Fruit fly (Drosophila melanogaster): Measurements from ENCODE around the gene dac.

Gene dac

DNA sequence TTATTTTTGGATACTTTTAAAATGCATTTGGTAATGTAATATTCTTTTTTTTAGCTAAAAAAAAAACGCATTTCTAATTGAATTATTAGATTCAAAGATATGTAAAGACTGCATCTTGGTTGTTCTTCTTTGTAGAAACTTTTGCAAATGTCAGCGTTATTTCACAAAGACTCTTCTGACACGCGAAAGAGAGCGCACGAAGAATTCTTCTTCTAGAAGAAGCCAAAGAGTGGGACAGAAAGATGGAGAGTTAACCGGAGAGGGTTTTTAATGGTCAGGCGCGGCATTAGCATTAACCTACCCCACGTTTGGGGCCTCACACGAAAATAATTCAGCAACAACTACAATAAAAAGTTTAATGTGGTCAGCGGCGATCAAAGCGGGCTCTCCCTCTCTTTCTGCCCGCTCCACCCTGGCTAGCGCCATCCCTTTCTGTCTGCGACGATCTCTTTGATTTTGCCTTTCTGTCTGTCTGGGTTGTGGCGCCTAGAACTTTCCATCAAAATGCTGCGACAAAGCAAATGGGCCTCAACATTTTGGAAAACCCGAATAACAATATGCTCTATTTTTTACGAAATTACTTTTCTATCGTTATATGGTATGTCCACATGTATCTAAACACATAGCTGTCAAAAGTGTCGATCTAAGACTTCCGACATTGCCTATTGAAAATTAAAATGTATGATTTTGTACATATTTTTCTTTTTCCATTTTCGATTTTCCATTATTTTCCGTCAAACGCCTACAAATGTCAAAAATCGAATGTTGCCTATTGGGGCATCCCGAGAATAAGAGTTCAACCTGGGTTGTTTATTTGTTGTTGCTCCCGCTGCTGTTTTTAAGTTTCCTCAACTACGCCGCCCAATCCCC lies 34.9 kb upstream of the dac start (continued):
- TF ChIP-seq fd3F (GFP tag; optimal IDR thresholded peaks at IDR 0.05) (no peak), Nf-YA (GFP tag; IDR thresholded peaks at IDR 0.05) (no peak), Bdp1 (GFP tag; optimal IDR thresholded peaks at IDR 0.05) (no peak), Nf-YB (GFP tag; optimal IDR thresholded peaks at IDR 0.05) (no peak), Stat92E (GFP tag; optimal IDR thresholded peaks at IDR 0.05) (no peak), CG34422 (GFP tag; IDR thresholded peaks at IDR 0.05) (no peak), ind (GFP tag; optimal IDR thresholded peaks at IDR 0.05) (peak; percentile 9), nerfin-2 (GFP tag; IDR thresholded peaks at IDR 0.05; ENCODE audit: partially characterized antibody) (0 out of 2 replicates have a peak, but pooled peaks have one; percentile 7), CG4854 (GFP tag; optimal IDR thresholded peaks at IDR 0.05) (no peak), Ptx1 (GFP tag; IDR thresholded peaks at IDR 0.05) (no peak), ato (GFP tag; IDR thresholded peaks at IDR 0.05; ENCODE audit: partially characterized antibody) (no peak), TFAM (GFP tag; optimal IDR thresholded peaks at IDR 0.05) (no peak), CG31365 (tag; optimal IDR thresholded peaks at IDR 0.05) (no peak), bbx (GFP tag; IDR thresholded peaks at IDR 0.05; ENCODE audit: partially characterized antibody) (0 out of 2 replicates have a peak, but pooled peaks have one; percentile 44), ftz-f1 (GFP tag; optimal IDR thresholded peaks at IDR 0.05) (no peak), sug (tag; optimal IDR thresholded peaks at IDR 0.05) (peak; percentile 34), CG12219 (GFP tag; optimal IDR thresholded peaks at IDR 0.05) (no peak), Mes4 (GFP tag; optimal IDR thresholded peaks at IDR 0.05) (no peak), pum (GFP tag; optimal IDR thresholded peaks at IDR 0.05) (no peak), CG1529 (GFP tag; optimal IDR thresholded peaks at IDR 0.05) (no peak), CG42726 (GFP tag; IDR thresholded peaks at IDR 0.05; ENCODE audit: partially characterized antibody) (no peak), CG32532 (GFP tag; IDR thresholded peaks at IDR 0.05) (0 out of 2 replicates have a peak, but pooled peaks have one; percentile 10), Chrac-16 (GFP tag; optimal IDR thresholded peaks at IDR 0.05) (no peak), CG2875 (GFP tag; optimal IDR thresholded peaks at IDR 0.05) (no peak), Lim3 (GFP tag; IDR thresholded peaks at IDR 0.05) (no peak), Fer1 (GFP tag; optimal IDR thresholded peaks at IDR 0.05) (no peak), rib (GFP tag; IDR thresholded peaks at IDR 0.05) (peak; percentile 53; the same call in 1 of the 2 replicates), Sry-δ (GFP tag; optimal IDR thresholded peaks at IDR 0.05) (no peak), CG32772 (GFP tag; IDR thresholded peaks at IDR 0.05) (no peak), gem (tag; optimal IDR thresholded peaks at IDR 0.05) (no peak), Med (GFP tag) (peak; percentile 92), pnt (GFP tag; optimal IDR thresholded peaks at IDR 0.05) (no peak), Trl (optimal IDR thresholded peaks at IDR 0.05) (peak; percentile 64 to 89), Trl (GFP tag; optimal IDR thresholded peaks at IDR 0.05) (no peak), usp (GFP tag; optimal IDR thresholded peaks at IDR 0.05) (no peak), CG8290 (GFP tag; optimal IDR thresholded peaks at IDR 0.05) (no peak), CG8290 (tag; optimal IDR thresholded peaks at IDR 0.05) (peak in 1 of 2 experiments; percentile 24), sens-2 (GFP tag; IDR thresholded peaks at IDR 0.05) (no peak), Hr39 (optimal IDR thresholded peaks at IDR 0.05) (no peak), CG8281 (tag; optimal IDR thresholded peaks at IDR 0.05) (no peak), CG15269 (tag; optimal IDR thresholded peaks at IDR 0.05) (no peak), run (tag; optimal IDR thresholded peaks at IDR 0.05) (no peak), ranshi (GFP tag; IDR thresholded peaks at IDR 0.05) (peak; percentile 25; the same call in 1 of the 2 replicates), CG8089 (GFP tag; optimal IDR thresholded peaks at IDR 0.05) (no peak), CG18011 (GFP tag; optimal IDR thresholded peaks at IDR 0.05) (no peak), repo (GFP tag; optimal IDR thresholded peaks at IDR 0.05) (no peak), ssp (GFP tag; IDR thresholded peaks at IDR 0.05) (no peak), chinmo (GFP tag; IDR thresholded peaks at IDR 0.05; ENCODE audit: partially characterized antibody) (peak; percentile 73; the same call in 3 of the 4 replicates), CG13624 (GFP tag; optimal IDR thresholded peaks at IDR 0.05) (no peak), CG2116 (GFP tag; optimal IDR thresholded peaks at IDR 0.05) (no peak)

All from whole organism, embryonic.